Worm (Caenorhabditis elegans): Measurements from ENCODE around the gene ttr-44.

ttr-44 gene

ce11 chrV:13536058-13536579 lies 5.6 kb upstream of the ttr-44 start, which contains the start of gene frpr-5:
TSS of gene frpr-5 (minus strand) at chrV:13536108.
- TF ChIP-seq ceh-9 (tag; optimal IDR thresholded peaks at IDR 0.05) = no peak
- TF ChIP-seq nhr-237 (tag; optimal IDR thresholded peaks at IDR 0.05) = no peak
- no peak for TF ChIP-seq nhr-23 (tag; optimal IDR thresholded peaks at IDR 0.05)
- TF ChIP-seq pqm-1 (tag; optimal IDR thresholded peaks at IDR 0.05) = no peak
- TF ChIP-seq elt-1 (tag; optimal IDR thresholded peaks at IDR 0.05) = no peak
- TF ChIP-seq ZK546.5 (tag; optimal IDR thresholded peaks at IDR 0.05) = no peak
- TF ChIP-seq mdl-1 (tag; optimal IDR thresholded peaks at IDR 0.05) = no peak
- no peak for TF ChIP-seq nhr-77 (tag; optimal IDR thresholded peaks at IDR 0.05)
- no peak for TF ChIP-seq ama-1 (optimal IDR thresholded peaks at IDR 0.05)
- TF ChIP-seq fos-1 (tag; optimal IDR thresholded peaks at IDR 0.05) = no peak
- no peak for TF ChIP-seq lin-39 (tag; optimal IDR thresholded peaks at IDR 0.05)
- no peak for TF ChIP-seq zag-1 (tag; optimal IDR thresholded peaks at IDR 0.05)
- TF ChIP-seq ceh-82 (tag; optimal IDR thresholded peaks at IDR 0.05) = no peak
- TF ChIP-seq unc-62 (GFP tag; optimal IDR thresholded peaks at IDR 0.05) = no peak
- no peak for TF ChIP-seq egl-27 (tag; optimal IDR thresholded peaks at IDR 0.05)
- no peak for TF ChIP-seq unc-39 (tag; optimal IDR thresholded peaks at IDR 0.05)

ce11 chrV:13532469-13532868 lies 1.9 kb upstream of the ttr-44 start:
- TF ChIP-seq pqm-1 (tag; optimal IDR thresholded peaks at IDR 0.05) (peak; percentile 32), fkh-2 (tag; optimal IDR thresholded peaks at IDR 0.05) (no peak), elt-2 (tag; optimal IDR thresholded peaks at IDR 0.05) (peak; percentile 48), nhr-43 (tag; optimal IDR thresholded peaks at IDR 0.05; ENCODE audit: poor library complexity, severe bottlenecking) (no peak), zag-1 (tag; optimal IDR thresholded peaks at IDR 0.05) (no peak)

DNA sequence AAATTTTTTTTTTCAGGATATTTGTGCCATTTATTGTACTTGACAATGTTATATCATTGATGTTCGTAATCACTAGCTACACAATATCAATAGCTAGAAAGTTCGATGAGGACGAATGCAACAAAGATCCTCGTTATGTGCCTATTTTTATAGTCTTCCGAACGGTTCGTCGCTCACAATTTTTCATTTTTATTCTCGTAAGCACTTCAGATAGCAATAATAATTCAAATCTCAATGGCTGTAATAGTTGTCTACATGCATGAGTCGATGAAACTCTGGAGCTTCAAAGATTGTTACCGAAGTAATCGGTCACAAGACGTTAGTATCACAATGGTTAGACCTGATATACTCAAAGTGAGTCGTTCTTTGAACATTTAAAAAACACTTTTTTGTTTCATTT lies 1.4 kb downstream of the ttr-44 start:
- TF ChIP-seq ceh-28 (tag; optimal IDR thresholded peaks at IDR 0.05) (no peak), egl-5 (tag; optimal IDR thresholded peaks at IDR 0.05) (no peak), nhr-67 (tag; optimal IDR thresholded peaks at IDR 0.05) (no peak), jun-1 (tag; optimal IDR thresholded peaks at IDR 0.05) (peak; percentile 42), mdl-1 (tag; optimal IDR thresholded peaks at IDR 0.05) (no peak), ama-1 (optimal IDR thresholded peaks at IDR 0.05) (peak; percentile 58), elt-2 (tag; optimal IDR thresholded peaks at IDR 0.05) (peak; percentile 35), nhr-237 (tag; optimal IDR thresholded peaks at IDR 0.05) (no peak), tbx-2 (tag; optimal IDR thresholded peaks at IDR 0.05) (no peak), lin-39 (tag; optimal IDR thresholded peaks at IDR 0.05) (no peak), nfya-1 (tag; optimal IDR thresholded peaks at IDR 0.05; ENCODE audit: insufficient read depth) (no peak), nhr-12 (tag; optimal IDR thresholded peaks at IDR 0.05) (no peak), pha-4 (tag; optimal IDR thresholded peaks at IDR 0.05) (peak; percentile 31), pqm-1 (tag; optimal IDR thresholded peaks at IDR 0.05) (peak; percentile 68), unc-39 (tag; optimal IDR thresholded peaks at IDR 0.05) (no peak), unc-62 (GFP tag; optimal IDR thresholded peaks at IDR 0.05) (no peak), ceh-82 (tag; optimal IDR thresholded peaks at IDR 0.05) (no peak), mml-1 (tag; optimal IDR thresholded peaks at IDR 0.05) (no peak), skn-1 (tag; optimal IDR thresholded peaks at IDR 0.05) (no peak), fkh-2 (tag; optimal IDR thresholded peaks at IDR 0.05) (no peak), daf-12 (tag; optimal IDR thresholded peaks at IDR 0.05) (no peak)

- no peak for TF ChIP-seq tbx-2 (tag; optimal IDR thresholded peaks at IDR 0.05)
Measured at ce11 chrV:13523194-13523593, 7.3 kb downstream of the ttr-44 start, which contains the start of gene R11G10.3. TSS of gene R11G10.3 (plus strand) at chrV:13523494.

- no peak for TF ChIP-seq egl-5 (tag; optimal IDR thresholded peaks at IDR 0.05)
- TF ChIP-seq egl-27 (tag; optimal IDR thresholded peaks at IDR 0.05) = no peak
- TF ChIP-seq ztf-4 (tag; optimal IDR thresholded peaks at IDR 0.05) = no peak
- TF ChIP-seq snpc-4 (tag; optimal IDR thresholded peaks at IDR 0.05) = no peak
- no peak for TF ChIP-seq zag-1 (tag; optimal IDR thresholded peaks at IDR 0.05)
- TF ChIP-seq fkh-2 (tag; optimal IDR thresholded peaks at IDR 0.05) = no peak
- no peak for TF ChIP-seq mml-1 (tag; optimal IDR thresholded peaks at IDR 0.05)
- no peak for TF ChIP-seq ceh-82 (tag; optimal IDR thresholded peaks at IDR 0.05)
- TF ChIP-seq skn-1 (tag; optimal IDR thresholded peaks at IDR 0.05) = no peak
- TF ChIP-seq nhr-25 (tag; optimal IDR thresholded peaks at IDR 0.05) = no peak
- TF ChIP-seq ama-1 (optimal IDR thresholded peaks at IDR 0.05) = no peak
- no peak for TF ChIP-seq lin-15B (tag; optimal IDR thresholded peaks at IDR 0.05)
- no peak for TF ChIP-seq mdl-1 (tag; optimal IDR thresholded peaks at IDR 0.05)
- TF ChIP-seq elt-2 (tag; optimal IDR thresholded peaks at IDR 0.05) = no peak
- TF ChIP-seq unc-62 (GFP tag; optimal IDR thresholded peaks at IDR 0.05) = no peak
- no peak for TF ChIP-seq elt-1 (tag; optimal IDR thresholded peaks at IDR 0.05)
- no peak for TF ChIP-seq nhr-11 (tag; optimal IDR thresholded peaks at IDR 0.05)
- TF ChIP-seq nfya-1 (tag; optimal IDR thresholded peaks at IDR 0.05; ENCODE audit: insufficient read depth) = no peak
- TF ChIP-seq nhr-12 (tag; optimal IDR thresholded peaks at IDR 0.05) = no peak
Measured at ce11 chrV:13515115-13515514, 15.4 kb downstream of the ttr-44 start, which contains the start of gene semi-1. TSS of gene semi-1 (minus strand) at chrV:13515215.

Measured in whole organism, L3 larva.